Worm (Caenorhabditis elegans): Measurements from ENCODE around the gene cpna-1.

ce11 chrII:4235959-4236358, 49.5 kb downstream of the cpna-1 start, which contains the start of gene fbxc-43:
- TF ChIP-seq mxl-1 (tag; optimal IDR thresholded peaks at IDR 0.05) (no peak), aptf-3 (GFP tag; IDR thresholded peaks at IDR 0.05) (no peak), F39B2.1 (GFP tag; IDR thresholded peaks at IDR 0.05) (no peak)

Measured in whole organism, young adult.